Worm (Caenorhabditis elegans): ENCODE results near the gene ubc-7.

DNA sequence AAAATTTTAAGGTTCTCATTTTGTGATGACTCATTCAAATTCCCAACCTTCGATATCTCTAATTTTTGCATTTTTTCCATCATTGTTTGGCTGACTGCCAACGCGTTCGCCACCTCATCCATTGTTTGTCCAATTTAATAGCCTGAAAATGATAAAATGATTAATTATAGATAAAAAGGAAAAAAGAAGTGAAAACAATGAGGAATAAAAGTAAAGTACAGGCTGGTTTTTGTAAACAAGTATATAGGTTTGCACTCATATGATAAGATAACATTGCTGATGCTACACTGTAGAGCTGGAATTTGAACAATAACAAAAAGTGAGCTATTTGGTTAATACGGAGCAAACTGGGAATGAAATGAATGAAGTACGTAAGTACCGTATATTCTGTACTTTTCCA lies 48.7 kb downstream of the ubc-7 start, which contains the start of gene C48B4.3:
- TF ChIP-seq dao-5 (tag; optimal IDR thresholded peaks at IDR 0.05): no peak
- TF ChIP-seq him-1 (tag; optimal IDR thresholded peaks at IDR 0.05): no peak
- no peak for TF ChIP-seq W03F9.2 (tag; optimal IDR thresholded peaks at IDR 0.05)
